Fruit fly (Drosophila melanogaster): ENCODE data around the gene Gs1l.

Gene Gs1l

dm6 chr2L:4456539-4456994 lies at the start of gene Gs1l:
TSS of gene Gs1l (minus strand) at chr2L:4456807.
- TF ChIP-seq insv (optimal IDR thresholded peaks at IDR 0.05) = no peak
- no peak for TF ChIP-seq Sin3A (optimal IDR thresholded peaks at IDR 0.05)
- TF ChIP-seq psq (optimal IDR thresholded peaks at IDR 0.05) = no peak
- no peak for TF ChIP-seq Myc (optimal IDR thresholded peaks at IDR 0.05)
- no peak for TF ChIP-seq h (optimal IDR thresholded peaks at IDR 0.05)
- no peak for TF ChIP-seq ttk (optimal IDR thresholded peaks at IDR 0.05)

dm6 chr2L:4477978-4478377 lies 21.4 kb upstream of the Gs1l start:
- TF ChIP-seq h (optimal IDR thresholded peaks at IDR 0.05) (no peak), psq (optimal IDR thresholded peaks at IDR 0.05) (no peak), insv (optimal IDR thresholded peaks at IDR 0.05) (no peak), Myc (optimal IDR thresholded peaks at IDR 0.05) (no peak), ttk (optimal IDR thresholded peaks at IDR 0.05) (no peak), Sin3A (optimal IDR thresholded peaks at IDR 0.05) (no peak)

- no peak for TF ChIP-seq insv (optimal IDR thresholded peaks at IDR 0.05)
- no peak for TF ChIP-seq psq (optimal IDR thresholded peaks at IDR 0.05)
- TF ChIP-seq ttk (optimal IDR thresholded peaks at IDR 0.05) = no peak
- TF ChIP-seq h (optimal IDR thresholded peaks at IDR 0.05) = no peak
- TF ChIP-seq Myc (optimal IDR thresholded peaks at IDR 0.05) = no peak
- no peak for TF ChIP-seq Sin3A (optimal IDR thresholded peaks at IDR 0.05)
These were observed 20.2 kb upstream of the Gs1l start, which contains the start of gene ine for dm6 chr2L:4476672-4477273. TSS of gene ine (minus strand) at chr2L:4477022.

dm6 chr2L:4475422-4475821 lies 18.8 kb upstream of the Gs1l start:
- TF ChIP-seq Sin3A (optimal IDR thresholded peaks at IDR 0.05) (no peak), ttk (optimal IDR thresholded peaks at IDR 0.05) (no peak), psq (optimal IDR thresholded peaks at IDR 0.05) (no peak), Myc (optimal IDR thresholded peaks at IDR 0.05) (no peak), h (optimal IDR thresholded peaks at IDR 0.05) (no peak), insv (optimal IDR thresholded peaks at IDR 0.05) (no peak)

- no peak for TF ChIP-seq Sin3A (optimal IDR thresholded peaks at IDR 0.05)
- TF ChIP-seq h (optimal IDR thresholded peaks at IDR 0.05) = no peak
- TF ChIP-seq Myc (optimal IDR thresholded peaks at IDR 0.05) = no peak
- TF ChIP-seq ttk (optimal IDR thresholded peaks at IDR 0.05) = no peak
- no peak for TF ChIP-seq psq (optimal IDR thresholded peaks at IDR 0.05)
- TF ChIP-seq insv (optimal IDR thresholded peaks at IDR 0.05) = no peak
These were observed 8.3 kb upstream of the Gs1l start, which contains the start of gene FIG4 for dm6 chr2L:4464946-4465345. TSS of gene FIG4 (plus strand) at chr2L:4465174.

- no peak for TF ChIP-seq ttk (optimal IDR thresholded peaks at IDR 0.05)
- no peak for TF ChIP-seq Sin3A (optimal IDR thresholded peaks at IDR 0.05)
- TF ChIP-seq psq (optimal IDR thresholded peaks at IDR 0.05) = no peak
- TF ChIP-seq h (optimal IDR thresholded peaks at IDR 0.05) = no peak
These were observed 6.7 kb upstream of the Gs1l start, which contains the start of the genes CG15443 and Paris for dm6 chr2L:4463323-4463722. TSS of gene CG15443 (minus strand) at chr2L:4463447. TSS of gene Paris (plus strand) at chr2L:4463611.

dm6 chr2L:4459543-4459942 lies 2.9 kb upstream of the Gs1l start, which contains the start of the genes mRpL27 and CG15435:
TSS of gene mRpL27 (minus strand) at chr2L:4459638.
TSS of gene CG15435 (plus strand) at chr2L:4459729.
- no peak for TF ChIP-seq h (optimal IDR thresholded peaks at IDR 0.05)
- no peak for TF ChIP-seq ttk (optimal IDR thresholded peaks at IDR 0.05)
- TF ChIP-seq Sin3A (optimal IDR thresholded peaks at IDR 0.05) = no peak
- TF ChIP-seq psq (optimal IDR thresholded peaks at IDR 0.05) = no peak
- no peak for TF ChIP-seq Myc (optimal IDR thresholded peaks at IDR 0.05)
- no peak for TF ChIP-seq insv (optimal IDR thresholded peaks at IDR 0.05)

- TF ChIP-seq ttk (optimal IDR thresholded peaks at IDR 0.05) (no peak), h (optimal IDR thresholded peaks at IDR 0.05) (no peak), psq (optimal IDR thresholded peaks at IDR 0.05) (no peak), Myc (optimal IDR thresholded peaks at IDR 0.05) (no peak), insv (optimal IDR thresholded peaks at IDR 0.05) (no peak), Sin3A (optimal IDR thresholded peaks at IDR 0.05) (no peak)
These were observed 1.8 kb upstream of the Gs1l start, which contains the start of gene RpL27A for dm6 chr2L:4458119-4459056. TSS of gene RpL27A (minus strand) at chr2L:4458364.

dm6 chr2L:4454009-4454689 lies 2.5 kb downstream of the Gs1l start, which contains the start of the genes Secp43 and ND-B8:
TSS of gene Secp43 (minus strand) at chr2L:4454453.
TSS of gene ND-B8 (plus strand) at chr2L:4454626.
- TF ChIP-seq h (optimal IDR thresholded peaks at IDR 0.05) (no peak), Sin3A (optimal IDR thresholded peaks at IDR 0.05) (no peak), Myc (optimal IDR thresholded peaks at IDR 0.05) (no peak), ttk (optimal IDR thresholded peaks at IDR 0.05) (no peak)

dm6 chr2L:4452798-4453197 lies 3.8 kb downstream of the Gs1l start, which contains the start of gene CG15439:
TSS of gene CG15439 (minus strand) at chr2L:4453038.
- no peak for TF ChIP-seq ttk (optimal IDR thresholded peaks at IDR 0.05)
- no peak for TF ChIP-seq psq (optimal IDR thresholded peaks at IDR 0.05)
- no peak for TF ChIP-seq Sin3A (optimal IDR thresholded peaks at IDR 0.05)
- no peak for TF ChIP-seq insv (optimal IDR thresholded peaks at IDR 0.05)
- no peak for TF ChIP-seq Myc (optimal IDR thresholded peaks at IDR 0.05)
- TF ChIP-seq h (optimal IDR thresholded peaks at IDR 0.05) = no peak

- TF ChIP-seq psq (optimal IDR thresholded peaks at IDR 0.05) (peak; percentile 40), Myc (optimal IDR thresholded peaks at IDR 0.05) (no peak)
These were observed 8.0 kb downstream of the Gs1l start, which contains the start of gene MFS18 for dm6 chr2L:4448582-4449016. TSS of gene MFS18 (minus strand) at chr2L:4448635.

All from Kc167 (cell line).